Fruit fly (Drosophila melanogaster): Measurements from ENCODE around the gene Afti.
A peak's percentile ranks its signal among the peaks of the same experiment; 100 is the strongest.

Afti gene

dm6 chr3R:14289958-14290835 is 36.3 kb downstream of the Afti start:
- TF ChIP-seq ovo (GFP tag; optimal IDR thresholded peaks at IDR 0.05) (no peak), Crg-1 (GFP tag; optimal IDR thresholded peaks at IDR 0.05) (no peak), kay (GFP tag; ENCODE audit: borderline replicate concordance) (peak; percentile 44), toe (GFP tag; optimal IDR thresholded peaks at IDR 0.05) (no peak), CG7101 (tag; optimal IDR thresholded peaks at IDR 0.05) (no peak), CG14711 (tag; optimal IDR thresholded peaks at IDR 0.05) (peak; percentile 15), cic (GFP tag; optimal IDR thresholded peaks at IDR 0.05) (no peak), CG1620 (GFP tag; optimal IDR thresholded peaks at IDR 0.05) (no peak), pad (GFP tag; optimal IDR thresholded peaks at IDR 0.05) (peak; percentile 6), Clk (GFP tag; optimal IDR thresholded peaks at IDR 0.05) (no peak), bab1 (GFP tag; optimal IDR thresholded peaks at IDR 0.05) (peak; percentile 53), tj (GFP tag; optimal IDR thresholded peaks at IDR 0.05) (no peak), CG5204 (GFP tag; optimal IDR thresholded peaks at IDR 0.05) (no peak), CG11617 (GFP tag; optimal IDR thresholded peaks at IDR 0.05) (no peak), CG33017 (tag; optimal IDR thresholded peaks at IDR 0.05) (no peak), CG7045 (GFP tag; optimal IDR thresholded peaks at IDR 0.05) (no peak), cnc (optimal IDR thresholded peaks at IDR 0.05) (no peak), Hr96 (GFP tag; optimal IDR thresholded peaks at IDR 0.05) (no peak), CG12768 (GFP tag; optimal IDR thresholded peaks at IDR 0.05) (no peak), Mnt (GFP tag; optimal IDR thresholded peaks at IDR 0.05) (peak; percentile 30)

- peak; percentile 85 for TF ChIP-seq CG11617 (GFP tag; optimal IDR thresholded peaks at IDR 0.05)
- TF ChIP-seq Hr96 (GFP tag; optimal IDR thresholded peaks at IDR 0.05): peak; percentile 62
- TF ChIP-seq CG33017 (tag; optimal IDR thresholded peaks at IDR 0.05): peak; percentile 86
- TF ChIP-seq Crg-1 (GFP tag; optimal IDR thresholded peaks at IDR 0.05): peak; percentile 16
- TF ChIP-seq Mnt (GFP tag; optimal IDR thresholded peaks at IDR 0.05): peak; percentile 43
- TF ChIP-seq ovo (GFP tag; optimal IDR thresholded peaks at IDR 0.05): peak; percentile 37
- TF ChIP-seq CG14711 (tag; optimal IDR thresholded peaks at IDR 0.05): peak; percentile 78
- peak; percentile 94 for TF ChIP-seq kay (GFP tag; ENCODE audit: borderline replicate concordance)
- peak; percentile 96 for TF ChIP-seq pad (GFP tag; optimal IDR thresholded peaks at IDR 0.05)
- TF ChIP-seq cnc (optimal IDR thresholded peaks at IDR 0.05): peak in 1 of 2 experiments; percentile 5
- peak; percentile 54 for TF ChIP-seq CG7045 (GFP tag; optimal IDR thresholded peaks at IDR 0.05)
- peak; percentile 31 for TF ChIP-seq tj (GFP tag; optimal IDR thresholded peaks at IDR 0.05)
- no peak for TF ChIP-seq CG1620 (GFP tag; optimal IDR thresholded peaks at IDR 0.05)
- peak; percentile 77 for TF ChIP-seq CG12768 (GFP tag; optimal IDR thresholded peaks at IDR 0.05)
- TF ChIP-seq CG7101 (tag; optimal IDR thresholded peaks at IDR 0.05): peak; percentile 84
- peak; percentile 68 for TF ChIP-seq toe (GFP tag; optimal IDR thresholded peaks at IDR 0.05)
- peak; percentile 81 for TF ChIP-seq CG5204 (GFP tag; optimal IDR thresholded peaks at IDR 0.05)
- TF ChIP-seq Clk (GFP tag; optimal IDR thresholded peaks at IDR 0.05): peak; percentile 78
- TF ChIP-seq cic (GFP tag; optimal IDR thresholded peaks at IDR 0.05): peak; percentile 78
- peak; percentile 32 for TF ChIP-seq bab1 (GFP tag; optimal IDR thresholded peaks at IDR 0.05)
Measured at dm6 chr3R:14288669-14289383, 37.7 kb downstream of the Afti start, which contains the start of gene red. red (plus strand) TSS chr3R:14289071.

dm6 chr3R:14287980-14288379 is 38.5 kb downstream of the Afti start:
- TF ChIP-seq kay (GFP tag; ENCODE audit: borderline replicate concordance): peak; percentile 46
- TF ChIP-seq CG12768 (GFP tag; optimal IDR thresholded peaks at IDR 0.05): no peak
- TF ChIP-seq Crg-1 (GFP tag; optimal IDR thresholded peaks at IDR 0.05): no peak
- no peak for TF ChIP-seq cnc (optimal IDR thresholded peaks at IDR 0.05)
- no peak for TF ChIP-seq cic (GFP tag; optimal IDR thresholded peaks at IDR 0.05)
- no peak for TF ChIP-seq Hr96 (GFP tag; optimal IDR thresholded peaks at IDR 0.05)
- TF ChIP-seq pad (GFP tag; optimal IDR thresholded peaks at IDR 0.05): no peak
- TF ChIP-seq tj (GFP tag; optimal IDR thresholded peaks at IDR 0.05): no peak
- no peak for TF ChIP-seq bab1 (GFP tag; optimal IDR thresholded peaks at IDR 0.05)

DNA sequence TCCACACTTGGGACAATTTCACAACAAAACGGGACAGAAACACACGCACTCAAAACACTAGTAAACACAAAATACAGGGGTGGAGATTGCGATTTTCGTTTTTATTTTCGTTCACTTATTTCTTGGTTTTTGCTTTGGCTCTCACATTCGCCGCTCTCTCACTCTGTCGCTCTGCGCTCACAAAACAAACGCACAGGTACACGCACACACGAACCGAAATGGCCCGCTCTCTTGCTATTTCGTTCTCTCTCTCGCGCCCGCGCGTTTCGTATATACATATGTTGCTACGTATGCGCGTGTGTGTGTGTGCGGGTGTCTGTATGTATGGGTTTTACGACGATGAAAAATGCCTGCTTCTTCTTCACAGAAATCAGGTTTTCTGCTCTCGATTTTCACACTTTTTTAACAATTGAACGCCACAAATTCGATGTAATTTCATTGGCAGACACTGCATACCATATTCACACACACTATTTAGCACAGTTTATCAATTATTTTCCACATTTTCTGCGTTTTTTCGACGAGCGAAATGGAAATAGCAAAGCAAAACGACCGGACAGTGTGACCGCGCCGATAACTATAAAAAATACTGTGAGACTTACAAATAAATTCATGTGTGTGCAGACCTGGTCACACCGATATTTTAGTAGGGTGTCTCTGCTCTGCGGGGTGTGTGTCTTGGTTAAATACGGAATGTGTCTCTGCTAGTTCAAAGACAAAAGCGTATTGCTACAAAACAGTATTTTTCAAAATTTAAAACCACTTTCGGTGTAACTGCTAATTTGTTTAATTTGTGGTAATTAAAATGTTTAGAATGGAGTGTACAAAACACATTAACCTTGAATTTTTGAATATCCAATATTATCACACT is 39.9 kb downstream of the Afti start, which contains the start of gene trx:
trx (minus strand) TSS at position 584 of the 871 bp plus-strand sequence.
- peak; percentile 41 for TF ChIP-seq cic (GFP tag; optimal IDR thresholded peaks at IDR 0.05)
- peak; percentile 31 for TF ChIP-seq bab1 (GFP tag; optimal IDR thresholded peaks at IDR 0.05)
- TF ChIP-seq CG14711 (tag; optimal IDR thresholded peaks at IDR 0.05): peak; percentile 16
- TF ChIP-seq Mnt (GFP tag; optimal IDR thresholded peaks at IDR 0.05): peak; percentile 20
- TF ChIP-seq pad (GFP tag; optimal IDR thresholded peaks at IDR 0.05): no peak
- peak; percentile 31 for TF ChIP-seq CG12768 (GFP tag; optimal IDR thresholded peaks at IDR 0.05)
- TF ChIP-seq CG1620 (GFP tag; optimal IDR thresholded peaks at IDR 0.05): peak; percentile 23
- no peak for TF ChIP-seq CG7101 (tag; optimal IDR thresholded peaks at IDR 0.05)

All from whole organism, adult.